5 worm cellular contexts compared by ENCODE assay signal in genomic region chrII:6951250-6951806, ce11.
TF ChIP-seq lines count a peak whose summit lies in the region.

TSS of gene malt-1 (minus strand) at chrII:6951300.
TSS of gene ceh-38 (plus strand) at chrII:6951526.

TF ChIP-seq in whole organism, L1 larva, 84 proteins besides CTCF, POLR2A, EP300 and RAD21 (continues in another document):
- TF ChIP-seq fkh-4 (tag; optimal IDR thresholded peaks at IDR 0.05; lab: Kevin White, UChicago; ENCODE audit: borderline replicate concordance) (peak; percentile 67), xbp-1 (tag; optimal IDR thresholded peaks at IDR 0.05; lab: Kevin White, UChicago) (peak; percentile 93), lir-3 (tag; optimal IDR thresholded peaks at IDR 0.05; lab: Kevin White, UChicago; ENCODE audit: poor library complexity) (peak; percentile 87), nhr-85 (tag; lab: Kevin White, UChicago) (peak; percentile 97), isw-1 (GFP tag; IDR thresholded peaks at IDR 0.05; lab: Robert Waterston, UW) (peak; percentile 89), sox-4 (tag; optimal IDR thresholded peaks at IDR 0.05; lab: Kevin White, UChicago) (peak; percentile 76), ceh-63 (GFP tag; optimal IDR thresholded peaks at IDR 0.05; lab: Kevin White, UChicago) (peak; percentile 84), unc-98 (GFP tag; IDR thresholded peaks at IDR 0.05; lab: Robert Waterston, UW) (0 out of 2 replicates have a peak, but pooled peaks have one; percentile 4), egl-13 (tag; optimal IDR thresholded peaks at IDR 0.05; lab: Kevin White, UChicago) (peak; percentile 88), jun-1 (tag; optimal IDR thresholded peaks at IDR 0.05; lab: Kevin White, UChicago) (peak; percentile 92), C04F5.9 (tag; optimal IDR thresholded peaks at IDR 0.05; lab: Kevin White, UChicago) (peak; percentile 99), zag-1 (tag; optimal IDR thresholded peaks at IDR 0.05; lab: Kevin White, UChicago) (peak; percentile 96), lin-14 (GFP tag; optimal IDR thresholded peaks at IDR 0.05; lab: Kevin White, UChicago) (peak; percentile 98), swsn-7 (tag; optimal IDR thresholded peaks at IDR 0.05; lab: Kevin White, UChicago) (peak; percentile 95), pqm-1 (tag; optimal IDR thresholded peaks at IDR 0.05; lab: Kevin White, UChicago) (no peak), efl-3 (GFP tag; optimal IDR thresholded peaks at IDR 0.05; lab: Kevin White, UChicago) (no peak), skn-1 (tag; optimal IDR thresholded peaks at IDR 0.05; lab: Kevin White, UChicago) (peak; percentile 93), sptf-1 (tag; optimal IDR thresholded peaks at IDR 0.05; lab: Kevin White, UChicago) (no peak)

TF ChIP-seq in whole organism, L3 larva, 47 proteins besides CTCF, POLR2A, EP300 and RAD21 (continues in another document):
- TF ChIP-seq jun-1 (tag; optimal IDR thresholded peaks at IDR 0.05; lab: Kevin White, UChicago) (peak; percentile 91), eor-1 (tag; optimal IDR thresholded peaks at IDR 0.05; lab: Kevin White, UChicago) (no peak), ama-1 (optimal IDR thresholded peaks at IDR 0.05; lab: Kevin White, UChicago) (no peak), elt-1 (tag; optimal IDR thresholded peaks at IDR 0.05; lab: Kevin White, UChicago) (peak; percentile 45), elt-3 (tag; optimal IDR thresholded peaks at IDR 0.05; lab: Kevin White, UChicago) (no peak), zag-1 (tag; optimal IDR thresholded peaks at IDR 0.05; lab: Kevin White, UChicago) (no peak), ztf-4 (tag; optimal IDR thresholded peaks at IDR 0.05; lab: Kevin White, UChicago) (peak; percentile 60), nhr-11 (tag; optimal IDR thresholded peaks at IDR 0.05; lab: Kevin White, UChicago) (peak; percentile 90), lsy-12 (tag; optimal IDR thresholded peaks at IDR 0.05; lab: Kevin White, UChicago) (peak; percentile 86), ceh-28 (tag; optimal IDR thresholded peaks at IDR 0.05; lab: Kevin White, UChicago) (no peak), ceh-9 (tag; optimal IDR thresholded peaks at IDR 0.05; lab: Kevin White, UChicago) (no peak), tbx-2 (tag; optimal IDR thresholded peaks at IDR 0.05; lab: Kevin White, UChicago) (peak; percentile 86), nhr-28 (tag; optimal IDR thresholded peaks at IDR 0.05; lab: Kevin White, UChicago) (no peak), fkh-10 (GFP tag; optimal IDR thresholded peaks at IDR 0.05; lab: Kevin White, UChicago) (peak; percentile 92), ZK546.5 (tag; optimal IDR thresholded peaks at IDR 0.05; lab: Kevin White, UChicago) (no peak), ztf-11 (tag; optimal IDR thresholded peaks at IDR 0.05; lab: Kevin White, UChicago) (no peak), unc-62 (GFP tag; optimal IDR thresholded peaks at IDR 0.05; lab: Kevin White, UChicago) (peak; percentile 72), egl-27 (tag; optimal IDR thresholded peaks at IDR 0.05; lab: Kevin White, UChicago) (peak; percentile 75), nhr-67 (tag; optimal IDR thresholded peaks at IDR 0.05; lab: Kevin White, UChicago) (no peak), nhr-76 (tag; optimal IDR thresholded peaks at IDR 0.05; lab: Kevin White, UChicago) (no peak)

TF ChIP-seq in whole organism, early embryonic, 17 proteins besides CTCF, POLR2A, EP300 and RAD21:
- no peak for TF ChIP-seq tbx-11 (GFP tag; IDR thresholded peaks at IDR 0.05; lab: Robert Waterston, UW)
- no peak for TF ChIP-seq tbx-37 (GFP tag; conservative IDR thresholded peaks at IDR 0.05; lab: Robert Waterston, UW)
- peak; percentile 67 for TF ChIP-seq F13C5.2 (tag; optimal IDR thresholded peaks at IDR 0.05; lab: Kevin White, UChicago)
- TF ChIP-seq flt-1 (GFP tag; IDR thresholded peaks at IDR 0.05; lab: Robert Waterston, UW): 0 out of 2 replicates have a peak, but pooled peaks have one; percentile 26
- peak; percentile 55 for TF ChIP-seq hmg-4 (GFP tag; optimal IDR thresholded peaks at IDR 0.05; lab: Kevin White, UChicago)
- no peak for TF ChIP-seq aly-1 (tag; optimal IDR thresholded peaks at IDR 0.05; lab: Kevin White, UChicago)
- TF ChIP-seq ceh-36 (tag; optimal IDR thresholded peaks at IDR 0.05; lab: Kevin White, UChicago): peak; percentile 48

TF ChIP-seq in whole organism, midembryonic, 9 proteins besides CTCF, POLR2A, EP300 and RAD21:
- TF ChIP-seq T22C8.4 (GFP tag; IDR thresholded peaks at IDR 0.05; lab: Robert Waterston, UW): peak; percentile 100
- peak; percentile 91 for TF ChIP-seq cog-1 (tag; optimal IDR thresholded peaks at IDR 0.05; lab: Kevin White, UChicago)
- peak; percentile 70; the same call in 1 of the 2 replicates for TF ChIP-seq flt-1 (GFP tag; IDR thresholded peaks at IDR 0.05; lab: Robert Waterston, UW)
- no peak for TF ChIP-seq tab-1 (GFP tag; IDR thresholded peaks at IDR 0.05; lab: Robert Waterston, UW)
- no peak for TF ChIP-seq ztf-29 (GFP tag; IDR thresholded peaks at IDR 0.05; lab: Robert Waterston, UW)

TF ChIP-seq in whole organism, young adult, 124 proteins besides CTCF, POLR2A, EP300 and RAD21 (continues in another document):
- TF ChIP-seq ztf-22 (GFP tag; optimal IDR thresholded peaks at IDR 0.05; lab: Kevin White, UChicago) (no peak), hsf-1 (GFP tag; IDR thresholded peaks at IDR 0.05; lab: Robert Waterston, UW) (0 out of 2 replicates have a peak, but pooled peaks have one; percentile 9), mcd-1 (GFP tag; IDR thresholded peaks at IDR 0.05; lab: Robert Waterston, UW) (peak; percentile 75), F49E8.2 (tag; optimal IDR thresholded peaks at IDR 0.05; lab: Kevin White, UChicago; ENCODE audit: insufficient read depth) (no peak), ztf-6 (GFP tag; IDR thresholded peaks at IDR 0.05; lab: Robert Waterston, UW) (no peak), nhr-90 (tag; optimal IDR thresholded peaks at IDR 0.05; lab: Kevin White, UChicago) (no peak), zfh-2 (GFP tag; conservative IDR thresholded peaks at IDR 0.05; lab: Robert Waterston, UW) (peak; percentile 66; the same call in 1 of the 2 replicates), atf-7 (tag; optimal IDR thresholded peaks at IDR 0.05; lab: Kevin White, UChicago) (peak; percentile 79), ets-4 (GFP tag; optimal IDR thresholded peaks at IDR 0.05; lab: Kevin White, UChicago) (no peak), nhr-120 (GFP tag; IDR thresholded peaks at IDR 0.05; lab: Robert Waterston, UW) (no peak), ekl-4 (GFP tag; IDR thresholded peaks at IDR 0.05; lab: Robert Waterston, UW) (peak; percentile 81), C17E4.6 (GFP tag; IDR thresholded peaks at IDR 0.05; lab: Robert Waterston, UW) (no peak), let-607 (tag; optimal IDR thresholded peaks at IDR 0.05; lab: Kevin White, UChicago) (peak; percentile 58 to 77), ceh-79 (tag; optimal IDR thresholded peaks at IDR 0.05; lab: Kevin White, UChicago) (no peak), egrh-3 (GFP tag; IDR thresholded peaks at IDR 0.05; lab: Robert Waterston, UW) (no peak), him-1 (tag; optimal IDR thresholded peaks at IDR 0.05; lab: Kevin White, UChicago) (no peak), lin-35 (GFP tag; optimal IDR thresholded peaks at IDR 0.05; lab: Kevin White, UChicago) (peak in 1 of 3 experiments; percentile 63), mel-28 (tag; optimal IDR thresholded peaks at IDR 0.05; lab: Kevin White, UChicago; ENCODE audit: borderline replicate concordance) (no peak), hlh-12 (tag; optimal IDR thresholded peaks at IDR 0.05; lab: Kevin White, UChicago) (no peak), madf-6 (GFP tag; IDR thresholded peaks at IDR 0.05; lab: Robert Waterston, UW) (no peak), lin-26 (GFP tag; IDR thresholded peaks at IDR 0.05; lab: Robert Waterston, UW) (0 out of 2 replicates have a peak, but pooled peaks have one; percentile 41), zim-3 (tag; optimal IDR thresholded peaks at IDR 0.05; lab: Kevin White, UChicago) (no peak), snpc-3.4 (tag; optimal IDR thresholded peaks at IDR 0.05; lab: Kevin White, UChicago) (no peak), ceh-27 (GFP tag; optimal IDR thresholded peaks at IDR 0.05; lab: Kevin White, UChicago) (peak; percentile 83), Y79H2A.3 (GFP tag; conservative IDR thresholded peaks at IDR 0.05; lab: Robert Waterston, UW) (no peak), sdz-38 (tag; optimal IDR thresholded peaks at IDR 0.05; lab: Kevin White, UChicago) (no peak), ceh-100 (GFP tag; IDR thresholded peaks at IDR 0.05; lab: Robert Waterston, UW) (peak; percentile 55; the same call in 1 of the 2 replicates), K12H6.12 (tag; optimal IDR thresholded peaks at IDR 0.05; lab: Kevin White, UChicago) (peak; percentile 94), efl-1 (GFP tag; optimal IDR thresholded peaks at IDR 0.05; lab: Kevin White, UChicago) (no peak), C06A6.2 (GFP tag; conservative IDR thresholded peaks at IDR 0.05; lab: Robert Waterston, UW) (peak; percentile 77), lsy-27 (tag; optimal IDR thresholded peaks at IDR 0.05; lab: Kevin White, UChicago; ENCODE audit: borderline replicate concordance, insufficient read depth) (no peak), repo-1 (tag; optimal IDR thresholded peaks at IDR 0.05; lab: Kevin White, UChicago) (peak; percentile 42), ztf-3 (GFP tag; optimal IDR thresholded peaks at IDR 0.05; lab: Kevin White, UChicago) (no peak), F57C9.4 (tag; optimal IDR thresholded peaks at IDR 0.05; lab: Kevin White, UChicago) (no peak), chd-7 (tag; optimal IDR thresholded peaks at IDR 0.05; lab: Kevin White, UChicago) (peak; percentile 67), snpc-4 (GFP tag; optimal IDR thresholded peaks at IDR 0.05; lab: Kevin White, UChicago) (peak; percentile 5), snpc-4 (tag; optimal IDR thresholded peaks at IDR 0.05; lab: Kevin White, UChicago) (peak; percentile 81 to 89 (median 86)), mxl-1 (tag; optimal IDR thresholded peaks at IDR 0.05; lab: Kevin White, UChicago) (no peak), lir-1 (GFP tag; conservative IDR thresholded peaks at IDR 0.05; lab: Robert Waterston, UW) (peak; percentile 66), rpc-1 (optimal IDR thresholded peaks at IDR 0.05; lab: Kevin White, UChicago) (no peak), rpc-1 (tag; optimal IDR thresholded peaks at IDR 0.05; lab: Kevin White, UChicago) (no peak), somi-1 (GFP tag; optimal IDR thresholded peaks at IDR 0.05; lab: Kevin White, UChicago) (peak; percentile 56), Y53G8AR.9 (GFP tag; conservative IDR thresholded peaks at IDR 0.05; lab: Robert Waterston, UW) (no peak), hmg-20 (GFP tag; IDR thresholded peaks at IDR 0.05; lab: Robert Waterston, UW) (no peak), nhr-80 (tag; optimal IDR thresholded peaks at IDR 0.05; lab: Kevin White, UChicago) (peak; percentile 90), rec-8 (tag; optimal IDR thresholded peaks at IDR 0.05; lab: Kevin White, UChicago) (no peak), pbrm-1 (GFP tag; IDR thresholded peaks at IDR 0.05; lab: Robert Waterston, UW) (peak; percentile 84), nhr-179 (tag; optimal IDR thresholded peaks at IDR 0.05; lab: Kevin White, UChicago) (no peak)

Comparison
In these comparisons a context has a peak if more than half of its experiments do, and no peak if none do; other contexts are left out.
1. Of the 8 proteins assayed by ChIP-seq in both whole organism, young adult and whole organism, L1 larva: peak only in whole organism, young adult: unc-62; only in whole organism, L1 larva: ama-1, efl-1, nhr-90 and unc-130; in both: dpl-1 and snpc-4; in neither: 0; mixed calls (peak in some experiments, not most) for 1.